Worm (Caenorhabditis elegans): ENCODE results near the gene H35B03.2.

H35B03.2 gene

DNA sequence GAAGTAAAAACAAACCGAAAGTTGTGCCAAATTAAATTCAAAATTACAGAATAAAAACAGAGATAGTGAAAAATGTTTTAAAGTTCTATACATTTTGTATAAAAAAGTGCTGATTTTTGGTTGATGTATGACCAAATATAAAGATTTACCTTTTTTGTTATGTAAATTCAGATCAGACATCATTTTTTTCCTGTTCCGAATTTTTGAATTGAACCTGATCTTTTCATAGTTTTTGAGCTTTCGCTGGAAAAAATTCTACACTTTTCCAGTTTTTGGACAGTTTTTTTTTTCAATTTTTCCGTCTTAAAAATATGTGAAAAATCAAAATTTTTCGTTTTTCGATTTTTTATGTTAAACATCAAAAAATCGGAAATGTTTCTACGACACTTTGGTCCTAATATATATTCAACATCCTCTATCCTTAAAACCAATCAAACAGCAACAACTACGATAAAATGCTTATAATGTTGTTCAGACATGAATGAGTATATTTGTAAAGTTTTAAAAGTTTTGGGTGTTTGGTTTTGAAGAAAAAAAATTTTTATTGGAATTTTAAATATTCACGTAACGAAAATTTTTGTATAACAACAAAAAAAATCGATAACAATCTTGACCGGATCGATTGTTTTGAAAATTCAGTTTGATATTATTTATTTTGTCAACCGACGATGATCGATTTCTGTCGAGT lies 48.8 kb downstream of the H35B03.2 start, which contains the start of the genes C55C3.7 and C55C3.6:
TSS of gene C55C3.7 (minus strand) at position 101 of the 688 bp plus-strand sequence.
TSS of gene C55C3.6 (plus strand) at position 638 of the 688 bp plus-strand sequence.
- TF ChIP-seq bed-3 (GFP tag; optimal IDR thresholded peaks at IDR 0.05) = no peak
- no peak for TF ChIP-seq elt-3 (tag; optimal IDR thresholded peaks at IDR 0.05)
- TF ChIP-seq hlh-1 (tag; optimal IDR thresholded peaks at IDR 0.05) = no peak
